Worm (Caenorhabditis elegans): ENCODE measurements around the gene Y39A1A.24.
A peak's percentile ranks its signal among the peaks of the same experiment; 100 is the strongest.

Y39A1A.24 gene

DNA sequence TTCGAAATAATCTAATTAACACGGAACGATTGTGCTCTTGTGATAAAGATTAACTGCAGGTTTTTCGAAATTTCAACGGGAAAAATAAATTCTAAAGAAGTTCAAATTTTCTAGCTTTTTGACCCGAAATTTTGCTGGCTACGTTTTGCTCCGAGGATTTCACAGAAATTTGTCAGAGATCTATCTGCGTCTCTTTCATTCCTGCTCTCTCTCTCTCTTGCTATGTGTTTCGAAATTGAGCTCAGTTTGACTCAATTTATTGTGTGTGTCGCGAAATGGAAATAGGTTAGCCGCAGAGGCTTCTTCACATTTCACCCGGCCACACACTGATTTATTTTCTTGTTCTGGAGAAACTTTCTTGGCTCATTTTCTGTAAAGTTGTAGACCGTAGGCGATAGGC is 45.2 kb downstream of the Y39A1A.24 start:
- TF ChIP-seq lsy-2 (tag; optimal IDR thresholded peaks at IDR 0.05) (no peak), nhr-237 (tag; optimal IDR thresholded peaks at IDR 0.05) (no peak), efl-1 (optimal IDR thresholded peaks at IDR 0.05) (no peak), efl-1 (GFP tag; optimal IDR thresholded peaks at IDR 0.05 in 1 of 2) (peak in 1 of 2 experiments; percentile 22)

DNA sequence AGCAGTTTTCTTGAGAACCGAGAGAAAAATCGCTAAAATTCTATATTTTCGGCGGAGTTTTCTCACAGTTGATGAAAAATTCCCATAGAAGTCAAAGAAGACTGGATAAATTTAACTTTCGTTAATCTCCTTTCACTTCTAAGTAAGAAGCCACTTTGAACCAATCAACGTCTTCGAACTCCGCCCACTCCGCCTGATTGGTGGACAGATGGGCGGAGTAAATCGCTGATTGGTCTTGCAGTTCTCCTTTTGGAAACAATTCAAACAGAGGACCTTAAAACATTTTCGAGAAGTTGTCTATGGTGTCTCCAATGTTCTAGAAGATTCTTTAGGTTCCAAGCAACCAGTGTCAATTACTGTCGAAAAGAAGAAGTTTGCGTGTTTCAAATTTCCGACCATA is 46.0 kb downstream of the Y39A1A.24 start:
- TF ChIP-seq unc-86 (tag; optimal IDR thresholded peaks at IDR 0.05) = no peak
- no peak for TF ChIP-seq ets-5 (GFP tag; IDR thresholded peaks at IDR 0.05)
- TF ChIP-seq nhr-12 (tag; optimal IDR thresholded peaks at IDR 0.05) = no peak
- TF ChIP-seq mab-9 (GFP tag; IDR thresholded peaks at IDR 0.05) = no peak
- TF ChIP-seq egl-27 (tag; optimal IDR thresholded peaks at IDR 0.05) = no peak
- no peak for TF ChIP-seq C16A3.4 (tag; optimal IDR thresholded peaks at IDR 0.05)
- TF ChIP-seq sptf-1 (tag; optimal IDR thresholded peaks at IDR 0.05) = no peak
- TF ChIP-seq aha-1 (tag; optimal IDR thresholded peaks at IDR 0.05) = no peak
- TF ChIP-seq mef-2 (tag; optimal IDR thresholded peaks at IDR 0.05) = no peak
- no peak for TF ChIP-seq dsc-1 (tag; optimal IDR thresholded peaks at IDR 0.05)
- no peak for TF ChIP-seq fkh-4 (tag; optimal IDR thresholded peaks at IDR 0.05; ENCODE audit: borderline replicate concordance)
- no peak for TF ChIP-seq swsn-7 (tag; optimal IDR thresholded peaks at IDR 0.05)
- TF ChIP-seq lsy-2 (tag; optimal IDR thresholded peaks at IDR 0.05) = no peak
- TF ChIP-seq efl-1 (optimal IDR thresholded peaks at IDR 0.05) = no peak
- no peak for TF ChIP-seq efl-1 (GFP tag; optimal IDR thresholded peaks at IDR 0.05 in 1 of 2)
- no peak for TF ChIP-seq grh-1 (GFP tag; IDR thresholded peaks at IDR 0.05)
- TF ChIP-seq lin-14 (GFP tag; optimal IDR thresholded peaks at IDR 0.05) = no peak
- TF ChIP-seq nhr-77 (tag; optimal IDR thresholded peaks at IDR 0.05) = no peak

DNA sequence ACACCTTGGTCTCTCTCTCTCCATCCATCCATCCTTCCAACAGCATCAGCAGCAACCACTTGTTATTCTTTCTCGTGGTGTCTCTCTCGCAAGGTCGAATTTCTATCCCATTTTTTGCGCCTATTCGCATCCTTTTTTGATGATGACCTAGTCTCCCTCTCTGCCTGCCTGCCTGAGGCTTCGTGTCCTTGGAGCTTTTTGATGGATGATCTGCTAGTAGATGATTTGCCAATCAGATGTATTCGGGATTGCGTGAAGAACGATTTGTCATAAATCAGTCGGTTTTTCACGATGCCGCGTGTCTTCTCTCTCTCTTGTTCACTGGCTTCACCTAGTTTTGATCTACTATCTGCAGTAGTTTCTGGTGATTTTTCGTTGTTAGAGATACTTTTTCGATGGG is 48.9 kb downstream of the Y39A1A.24 start:
- peak; percentile 38 for TF ChIP-seq lin-14 (GFP tag; optimal IDR thresholded peaks at IDR 0.05)
- TF ChIP-seq blmp-1 (tag; optimal IDR thresholded peaks at IDR 0.05) = peak; percentile 58
- TF ChIP-seq elt-3 (tag; optimal IDR thresholded peaks at IDR 0.05) = peak in 1 of 6 experiments; percentile 6
- TF ChIP-seq hlh-17 (GFP tag; optimal IDR thresholded peaks at IDR 0.05; ENCODE audit: borderline replicate concordance) = no peak
- TF ChIP-seq nhr-85 (tag) = peak; percentile 79
